Worm (Caenorhabditis elegans): Measurements from ENCODE around the gene F58E6.8.

DNA sequence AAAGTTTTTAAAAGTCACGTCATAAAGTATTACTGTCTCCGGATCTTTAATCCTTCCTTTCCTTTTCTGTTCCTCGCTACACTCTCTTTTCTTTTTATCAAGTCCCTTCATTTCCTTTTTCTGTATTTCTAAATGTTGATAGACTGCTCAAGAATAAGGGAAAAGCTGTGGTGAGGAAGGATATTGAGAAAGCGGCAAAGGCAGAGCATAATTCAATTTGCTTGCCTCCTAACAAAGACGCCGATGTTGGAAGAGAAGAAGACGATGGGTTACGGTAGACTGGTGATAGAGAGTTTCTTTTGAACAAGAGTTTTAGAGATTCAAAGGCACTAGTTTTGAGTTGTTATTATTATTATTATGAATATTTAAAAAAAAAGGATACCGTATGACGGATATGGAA lies 10.0 kb upstream of the F58E6.8 start:
- TF ChIP-seq sdc-2 (tag; optimal IDR thresholded peaks at IDR 0.05) (no peak), ceh-34 (tag; optimal IDR thresholded peaks at IDR 0.05) (no peak), dve-1 (tag; optimal IDR thresholded peaks at IDR 0.05) (no peak), ceh-9 (tag; optimal IDR thresholded peaks at IDR 0.05) (no peak)

All from whole organism, late embryonic.